Fruit fly (Drosophila melanogaster) whole organism, larva: ENCODE results near the gene Sry-beta.

Experiments
- noc ChIP-seq: fragments of 200-800 bp; sonication (Bioruptor generic); optimal IDR thresholded peaks from 3 replicates; lab custom pipeline; 2019; ENCODE audit warnings: missing biosample characterization, mild to moderate bottlenecking, missing genetic modification characterization, moderate library complexity

The Sry-beta gene

dm6 chr3R:30039494-30039893 lies at the start of gene Sry-beta, which contains the start of the genes janA and Sry-alpha:
Gene Sry-beta, plus strand, starts transcription at chr3R:30039719.
Gene janA, minus strand, starts transcription at chr3R:30039533.
Gene Sry-alpha, plus strand, starts transcription at chr3R:30039719.
- no peak for TF ChIP-seq noc (tag; lab: Kevin White, UChicago)

dm6 chr3R:29990681-29991080 lies 48.8 kb upstream of the Sry-beta start:
- TF ChIP-seq noc (tag; lab: Kevin White, UChicago) = no peak

dm6 chr3R:29993134-29993533 lies 46.4 kb upstream of the Sry-beta start, which contains the start of gene Acph-1:
Gene Acph-1, minus strand, starts transcription at chr3R:29993411.
- no peak for TF ChIP-seq noc (tag; lab: Kevin White, UChicago)

- no peak for TF ChIP-seq noc (tag; lab: Kevin White, UChicago)
These were observed 44.5 kb upstream of the Sry-beta start, which contains the start of the genes CG7903 and Sas-6 for dm6 chr3R:29995035-29995434. Gene CG7903, minus strand, starts transcription at chr3R:29995231. Gene Sas-6, plus strand, starts transcription at chr3R:29995357.

- TF ChIP-seq noc (tag; lab: Kevin White, UChicago) = no peak
These were observed 41.8 kb upstream of the Sry-beta start, which contains the start of the genes CG15525 and CG11504 for dm6 chr3R:29997607-29998236. Gene CG15525, minus strand, starts transcription at chr3R:29997676. Gene CG11504, plus strand, starts transcription at chr3R:29997900.

- TF ChIP-seq noc (tag; lab: Kevin White, UChicago) = no peak
These were observed 40.0 kb upstream of the Sry-beta start, which contains the start of gene CG34298 for dm6 chr3R:29999495-29999894. Gene CG34298, plus strand, starts transcription at chr3R:29999795.

dm6 chr3R:30000286-30000685 lies 39.2 kb upstream of the Sry-beta start, which contains the start of gene Tace:
Gene Tace, plus strand, starts transcription at chr3R:30000530.
- TF ChIP-seq noc (tag; lab: Kevin White, UChicago) = no peak

- peak; percentile 34 for TF ChIP-seq noc (tag; lab: Kevin White, UChicago)
These were observed 34.9 kb upstream of the Sry-beta start, which contains the start of the genes Nlp and Nph for dm6 chr3R:30004648-30005047. Gene Nlp, plus strand, starts transcription at chr3R:30004785. Gene Nph, minus strand, starts transcription at chr3R:30004861.

dm6 chr3R:30005332-30005979 lies 34.1 kb upstream of the Sry-beta start:
- TF ChIP-seq noc (tag; lab: Kevin White, UChicago) = no peak

dm6 chr3R:30009173-30009572 lies 30.3 kb upstream of the Sry-beta start, which contains the start of gene CG7912:
Gene CG7912, minus strand, starts transcription at chr3R:30009189.
- no peak for TF ChIP-seq noc (tag; lab: Kevin White, UChicago)

- peak; percentile 71 for TF ChIP-seq noc (tag; lab: Kevin White, UChicago)
These were observed 26.7 kb upstream of the Sry-beta start for dm6 chr3R:30012602-30013489.

- TF ChIP-seq noc (tag; lab: Kevin White, UChicago) = no peak
These were observed 25.6 kb upstream of the Sry-beta start for dm6 chr3R:30013909-30014308.

dm6 chr3R:30014480-30014879 lies 25.0 kb upstream of the Sry-beta start:
- no peak for TF ChIP-seq noc (tag; lab: Kevin White, UChicago)

- peak; percentile 42 for TF ChIP-seq noc (tag; lab: Kevin White, UChicago)
These were observed 24.5 kb upstream of the Sry-beta start, which contains the start of gene CG7920 for dm6 chr3R:30014977-30015514. Gene CG7920, minus strand, starts transcription at chr3R:30015284.

- TF ChIP-seq noc (tag; lab: Kevin White, UChicago) = no peak
These were observed 18.5 kb upstream of the Sry-beta start for dm6 chr3R:30021009-30021408.
